Fruit fly (Drosophila melanogaster) whole organism, pupa: Measurements from ENCODE around the gene CG33928.

ENCODE experiments used
- CG10348 ChIP-seq: fragments of 200-800 bp; sonication (Bioruptor generic); IDR thresholded peaks from 2 replicates; pipeline ENCODE4 v1.3.6; 2022; ENCODE audit warnings: missing biosample characterization, missing genetic modification characterization
- CG14655 ChIP-seq: fragments of 200-800 bp; sonication (Bioruptor generic); optimal IDR thresholded peaks from 3 replicates; lab custom pipeline; 2017; ENCODE audit warnings: mild to moderate bottlenecking, missing biosample characterization, missing genetic modification reagents, missing genetic modification characterization
- CG15710 ChIP-seq: fragments of 200-800 bp; sonication (Bioruptor generic); optimal IDR thresholded peaks from 2 replicates; lab custom pipeline; 2018; ENCODE audit warnings: missing biosample characterization, mild to moderate bottlenecking, missing genetic modification characterization, moderate library complexity
- CG32121 ChIP-seq: fragments of 200-800 bp; sonication (Bioruptor generic); IDR thresholded peaks from 2 replicates; pipeline ENCODE4 v1.3.6; 2022; ENCODE audit warnings: missing biosample characterization, missing genetic modification characterization
- CG34367 ChIP-seq: fragments of 200-800 bp; sonication (Bioruptor generic); optimal IDR thresholded peaks from 2 replicates; lab custom pipeline; 2018; ENCODE audit warnings: missing biosample characterization, mild to moderate bottlenecking, missing genetic modification characterization
- CG8159 ChIP-seq: fragments of 200-800 bp; sonication (Bioruptor generic); optimal IDR thresholded peaks from 3 replicates; lab custom pipeline; 2018; ENCODE audit warnings: missing biosample characterization, mild to moderate bottlenecking, missing genetic modification characterization, moderate library complexity
- CG9948 ChIP-seq: fragments of 200-800 bp; sonication (Bioruptor generic); optimal IDR thresholded peaks from 2 replicates; lab custom pipeline; 2018; ENCODE audit warnings: missing biosample characterization, mild to moderate bottlenecking, missing genetic modification characterization, moderate library complexity
- D1 ChIP-seq: fragments of 200-800 bp; sonication (Bioruptor generic); optimal IDR thresholded peaks from 2 replicates; lab custom pipeline; 2018; ENCODE audit warnings: missing biosample characterization, mild to moderate bottlenecking, missing genetic modification characterization, moderate library complexity
- EcR ChIP-seq: fragments of 200-800 bp; sonication (Bioruptor generic); optimal IDR thresholded peaks from 3 replicates; lab custom pipeline; 2019; ENCODE audit warnings: missing biosample characterization, missing genetic modification characterization, mild to moderate bottlenecking, moderate library complexity, missing genetic modification reagents
- Pif1A ChIP-seq: fragments of 200-800 bp; sonication (Bioruptor generic); optimal IDR thresholded peaks from 3 replicates; lab custom pipeline; 2016; ENCODE audit warnings: missing biosample characterization, missing genetic modification characterization
- Pif1B ChIP-seq: fragments of 200-800 bp; sonication (Bioruptor generic); optimal IDR thresholded peaks from 3 replicates; lab custom pipeline; 2016; ENCODE audit warnings: missing biosample characterization, missing genetic modification characterization
- fd96Ca ChIP-seq: fragments of 200-800 bp; sonication (Bioruptor generic); IDR thresholded peaks from 3 replicates; pipeline ENCODE4 v1.3.6; 2022; ENCODE audit warnings: missing biosample characterization, missing genetic modification characterization
- gl ChIP-seq: fragments of 200-800 bp; sonication (Bioruptor generic); optimal IDR thresholded peaks from 2 replicates; lab custom pipeline; 2018; ENCODE audit warnings: missing biosample characterization, mild to moderate bottlenecking, missing genetic modification characterization

dm6 chr2L:17447071-17447470 lies 10.7 kb upstream of the CG33928 start:
- TF ChIP-seq D1 (no peak), EcR (no peak), Pif1A (GFP tag; lab: Kevin White, UChicago) (no peak), Pif1B (GFP tag; lab: Kevin White, UChicago) (no peak), CG9948 (tag; lab: Kevin White, UChicago) (no peak), fd96Ca (GFP tag; lab: Robert Waterston, UW) (no peak), CG34367 (tag; lab: Kevin White, UChicago) (no peak), CG8159 (tag; lab: Kevin White, UChicago) (no peak), CG10348 (GFP tag; lab: Robert Waterston, UW) (no peak), CG14655 (GFP tag; lab: Kevin White, UChicago) (no peak), gl (no peak), CG32121 (no peak), CG15710 (tag; lab: Kevin White, UChicago) (no peak)
